Fruit fly (Drosophila melanogaster) whole organism, embryonic: ENCODE results near the gene TwdlQ.

Experiments
- ATbp ChIP-seq: fragments of 200-800 bp; sonication (Bioruptor generic); optimal IDR thresholded peaks from 2 replicates; lab custom pipeline; 2017; ENCODE audit warnings: missing biosample characterization, mild to moderate bottlenecking, missing genetic modification characterization, missing genetic modification reagents
- Ada2b ChIP-seq: fragments of 200-800 bp; sonication (Bioruptor generic); IDR thresholded peaks from 2 replicates; pipeline ENCODE4 v1.3.6; 2022; ENCODE audit warnings: missing biosample characterization, missing genetic modification characterization
- BEAF-32 ChIP-seq: fragments of 200-800 bp; sonication (Bioruptor generic); optimal IDR thresholded peaks from 3 replicates; lab custom pipeline; 2017; ENCODE audit warnings: missing biosample characterization, missing genetic modification characterization, mild to moderate bottlenecking, moderate library complexity, missing genetic modification reagents
- CG10274 ChIP-seq: fragments of 200-800 bp; sonication (Bioruptor generic); optimal IDR thresholded peaks from 3 replicates; lab custom pipeline; 2017; ENCODE audit warnings: missing biosample characterization, mild to moderate bottlenecking, missing genetic modification characterization
- CG12659 ChIP-seq: fragments of 200-800 bp; sonication (Bioruptor generic); optimal IDR thresholded peaks from 3 replicates; lab custom pipeline; 2017; ENCODE audit warnings: mild to moderate bottlenecking, missing biosample characterization, missing genetic modification reagents, missing genetic modification characterization
- CG13123 ChIP-seq: fragments of 200-800 bp; sonication (Bioruptor generic); optimal IDR thresholded peaks from 2 replicates; lab custom pipeline; 2016; ENCODE audit warnings: missing biosample characterization, missing genetic modification characterization
- CG14014 ChIP-seq: fragments of 200-800 bp; sonication (Bioruptor generic); IDR thresholded peaks from 2 replicates; pipeline ENCODE4 v1.3.6; 2022; ENCODE audit warnings: missing biosample characterization, missing genetic modification characterization
- CG14667 ChIP-seq: fragments of 200-800 bp; sonication (Bioruptor generic); IDR thresholded peaks from 2 replicates; pipeline ENCODE4 v1.3.6; 2022; ENCODE audit warnings: missing biosample characterization, missing genetic modification characterization
- CG15514 ChIP-seq: fragments of 200-800 bp; sonication (Bioruptor generic); optimal IDR thresholded peaks from 3 replicates; lab custom pipeline; 2017; ENCODE audit warnings: missing biosample characterization, missing genetic modification characterization, mild to moderate bottlenecking, moderate library complexity, missing genetic modification reagents
- CG16815 ChIP-seq: fragments of 200-800 bp; sonication (Bioruptor generic); optimal IDR thresholded peaks from 3 replicates; lab custom pipeline; 2017; ENCODE audit warnings: missing biosample characterization, mild to moderate bottlenecking, missing genetic modification characterization
- CG31365 ChIP-seq: fragments of 200-800 bp; sonication (Bioruptor generic); optimal IDR thresholded peaks from 2 replicates; lab custom pipeline; 2018; ENCODE audit warnings: missing biosample characterization, mild to moderate bottlenecking, missing genetic modification characterization
- CG32532 ChIP-seq: fragments of 200-800 bp; sonication (Bioruptor generic); IDR thresholded peaks from 2 replicates; pipeline ENCODE4 v1.3.6; 2022; ENCODE audit warnings: missing biosample characterization, missing genetic modification characterization
- CG5245 ChIP-seq: fragments of 200-800 bp; sonication (Bioruptor generic); optimal IDR thresholded peaks from 3 replicates; lab custom pipeline; 2016; ENCODE audit warnings: missing biosample characterization, missing genetic modification characterization
- CG8388 ChIP-seq: fragments of 200-800 bp; sonication (Bioruptor generic); optimal IDR thresholded peaks from 2 replicates; lab custom pipeline; 2019; ENCODE audit warnings: missing biosample characterization, mild to moderate bottlenecking, missing genetic modification characterization, moderate library complexity
- ERR ChIP-seq: fragments of 200-800 bp; sonication (Bioruptor generic); optimal IDR thresholded peaks from 2 replicates; lab custom pipeline; 2016; ENCODE audit warnings: missing biosample characterization, missing genetic modification characterization
- GATAe ChIP-seq: fragments of 200-800 bp; sonication (Bioruptor generic); conservative IDR thresholded peaks from 2 replicates; pipeline ENCODE4 v1.3.6; 2022; ENCODE audit warnings: missing biosample characterization, missing genetic modification characterization
- HHEX ChIP-seq: fragments of 200-800 bp; sonication (Bioruptor generic); optimal IDR thresholded peaks from 3 replicates; lab custom pipeline; 2017; ENCODE audit warnings: missing biosample characterization, mild to moderate bottlenecking, missing genetic modification characterization, missing genetic modification reagents
- Hmr ChIP-seq: fragments of 200-800 bp; sonication (Bioruptor generic); optimal IDR thresholded peaks from 3 replicates; lab custom pipeline; 2017; ENCODE audit warnings: mild to moderate bottlenecking, missing biosample characterization, missing genetic modification reagents, missing genetic modification characterization
- Hr39 ChIP-seq: fragments of >200 bp; optimal IDR thresholded peaks from 2 replicates; lab custom pipeline; 2017
- Hr78 ChIP-seq, 2 experiments: fragments of 200-800 bp in 1 of 2; fragments of >200 bp in 1 of 2; sonication (Bioruptor generic) in 1 of 2; optimal IDR thresholded peaks; 2 replicates each; lab custom pipeline; 2017 to 2019; ENCODE audit warnings: missing biosample characterization in 2 of 2, missing genetic modification characterization in 2 of 2, mild to moderate bottlenecking in 1 of 2, moderate library complexity in 1 of 2
- Kr ChIP-seq: fragments of 200-800 bp; sonication (Bioruptor generic); optimal IDR thresholded peaks from 2 replicates; lab custom pipeline; 2017; ENCODE audit warnings: missing biosample characterization, mild to moderate bottlenecking, missing genetic modification characterization
- Mrtf ChIP-seq: fragments of 200-800 bp; sonication (Bioruptor generic); IDR thresholded peaks from 3 replicates; pipeline ENCODE4 v1.3.6; 2022; ENCODE audit warnings: missing biosample characterization, missing genetic modification characterization
- Neu2 ChIP-seq: fragments of 200-800 bp; sonication (Bioruptor generic); optimal IDR thresholded peaks from 3 replicates; lab custom pipeline; 2016; ENCODE audit warnings: missing biosample characterization, missing genetic modification characterization, borderline replicate concordance
- Sry-β ChIP-seq: fragments of 200-800 bp; sonication (Bioruptor generic); optimal IDR thresholded peaks from 2 replicates; lab custom pipeline; 2018; ENCODE audit warnings: missing biosample characterization, mild to moderate bottlenecking, missing genetic modification characterization, moderate library complexity
- Sry-δ ChIP-seq: fragments of 200-800 bp; sonication (Bioruptor generic); optimal IDR thresholded peaks from 2 replicates; lab custom pipeline; 2016; ENCODE audit warnings: missing biosample characterization, missing genetic modification characterization
- TFAM ChIP-seq: fragments of 200-800 bp; sonication (Bioruptor generic); optimal IDR thresholded peaks from 2 replicates; lab custom pipeline; 2017; ENCODE audit warnings: missing biosample characterization, missing genetic modification characterization, inconsistent platforms
- ara ChIP-seq: fragments of 200-800 bp; sonication (Bioruptor generic); IDR thresholded peaks from 2 replicates; pipeline ENCODE4 v1.3.6; 2022; ENCODE audit warnings: missing biosample characterization, missing genetic modification characterization
- br ChIP-seq: fragments of >200 bp; optimal IDR thresholded peaks from 2 replicates; lab custom pipeline; 2017
- cas ChIP-seq: fragments of 200-800 bp; sonication (Bioruptor generic); IDR thresholded peaks from 2 replicates; pipeline ENCODE4 v1.3.6; 2022; ENCODE audit warnings: missing biosample characterization, missing genetic modification characterization
- disco-r ChIP-seq: fragments of 200-800 bp; sonication (Bioruptor generic); optimal IDR thresholded peaks from 2 replicates; lab custom pipeline; 2016; ENCODE audit warnings: missing biosample characterization, missing genetic modification characterization
- dysf ChIP-seq: fragments of 200-800 bp; sonication (Bioruptor generic); IDR thresholded peaks from 3 replicates; pipeline ENCODE4 v1.3.6; 2022; ENCODE audit warnings: missing biosample characterization, missing genetic modification characterization
- en ChIP-seq: fragments of 200-800 bp; sonication (Bioruptor generic); optimal IDR thresholded peaks from 2 replicates; lab custom pipeline; 2016; ENCODE audit warnings: missing biosample characterization, missing genetic modification characterization
- exex ChIP-seq: fragments of 200-800 bp; sonication (Bioruptor generic); optimal IDR thresholded peaks from 4 replicates; lab custom pipeline; 2018; ENCODE audit warnings: missing biosample characterization, mild to moderate bottlenecking, missing genetic modification characterization, moderate library complexity
- eyg ChIP-seq: fragments of 200-800 bp; sonication (Bioruptor generic); optimal IDR thresholded peaks from 3 replicates; lab custom pipeline; 2016; ENCODE audit warnings: missing biosample characterization, missing genetic modification characterization
- fd64A ChIP-seq: fragments of 200-800 bp; sonication (Bioruptor generic); optimal IDR thresholded peaks from 3 replicates; lab custom pipeline; 2018; ENCODE audit warnings: missing biosample characterization, mild to moderate bottlenecking, missing genetic modification characterization
- gce ChIP-seq: fragments of 200-800 bp; sonication (Bioruptor generic); IDR thresholded peaks from 3 replicates; pipeline ENCODE4 v1.3.6; 2022; ENCODE audit warnings: missing biosample characterization, missing genetic modification characterization
- hb ChIP-seq: fragments of 200-800 bp; sonication (Bioruptor generic); IDR thresholded peaks from 3 replicates; pipeline ENCODE4 v1.3.6; 2022; ENCODE audit warnings: missing biosample characterization, missing genetic modification characterization; ENCODE audit not compliant: partially characterized antibody
- ind ChIP-seq: fragments of 200-800 bp; sonication (Bioruptor generic); optimal IDR thresholded peaks from 3 replicates; lab custom pipeline; 2016; ENCODE audit warnings: missing biosample characterization, missing genetic modification characterization
- ken ChIP-seq: fragments of 200-800 bp; sonication (Bioruptor generic); IDR thresholded peaks from 3 replicates; pipeline ENCODE4 v1.3.6; 2022; ENCODE audit warnings: missing biosample characterization, missing genetic modification characterization
- klu ChIP-seq: fragments of 200-800 bp; sonication (Bioruptor generic); IDR thresholded peaks from 2 replicates; pipeline ENCODE4 v1.3.6; 2022; ENCODE audit warnings: missing biosample characterization, missing genetic modification characterization
- lola ChIP-seq, 3 experiments: fragments of >200 bp in 2 of 3; fragments of 200-800 bp in 1 of 3; sonication (Bioruptor generic) in 1 of 3; optimal IDR thresholded peaks; 2 replicates each; lab custom pipeline; 2017 to 2019; ENCODE audit warnings: missing biosample characterization in 3 of 3, missing genetic modification characterization in 3 of 3, mild to moderate bottlenecking in 1 of 3, moderate library complexity in 1 of 3
- mam ChIP-seq: fragments of 200-800 bp; sonication (Bioruptor generic); optimal IDR thresholded peaks from 3 replicates; lab custom pipeline; 2016; ENCODE audit warnings: missing biosample characterization, missing genetic modification characterization
- nmo ChIP-seq: fragments of 200-800 bp; sonication (Bioruptor generic); optimal IDR thresholded peaks from 2 replicates; lab custom pipeline; 2018; ENCODE audit warnings: missing biosample characterization, mild to moderate bottlenecking, missing genetic modification characterization, moderate library complexity
- org-1 ChIP-seq: fragments of 200-800 bp; sonication (Bioruptor generic); optimal IDR thresholded peaks from 2 replicates; lab custom pipeline; 2017; ENCODE audit warnings: missing biosample characterization, missing genetic modification characterization
- pfk ChIP-seq: fragments of 200-800 bp; sonication (Bioruptor generic); optimal IDR thresholded peaks from 2 replicates; lab custom pipeline; 2018; ENCODE audit warnings: missing biosample characterization, mild to moderate bottlenecking, missing genetic modification characterization, moderate library complexity
- pita ChIP-seq: fragments of 200-800 bp; sonication (Bioruptor generic); optimal IDR thresholded peaks from 2 replicates; lab custom pipeline; 2017; ENCODE audit warnings: missing biosample characterization, mild to moderate bottlenecking, missing genetic modification characterization
- prd ChIP-seq, 3 experiments: fragments of >200 bp in 2 of 3; fragments of 200-800 bp in 1 of 3; sonication (Bioruptor generic) in 1 of 3; optimal IDR thresholded peaks in 2 of 3; IDR thresholded peaks in 1 of 3; 2 replicates in 2 of 3; 3 replicates in 1 of 3; pipeline versions ENCODE4 v1.3.6 to Lab custom; 2017 to 2022; ENCODE audit warnings: missing biosample characterization in 1 of 3, missing genetic modification characterization in 1 of 3
- slou ChIP-seq: fragments of 200-800 bp; sonication (Bioruptor generic); optimal IDR thresholded peaks from 3 replicates; lab custom pipeline; 2016; ENCODE audit warnings: missing biosample characterization, missing genetic modification characterization
- sr ChIP-seq: fragments of 200-800 bp; sonication (Bioruptor generic); IDR thresholded peaks from 3 replicates; pipeline ENCODE4 v1.3.6; 2022; ENCODE audit warnings: missing biosample characterization, missing genetic modification characterization
- tin ChIP-seq: fragments of 200-800 bp; sonication (Bioruptor generic); optimal IDR thresholded peaks from 3 replicates; lab custom pipeline; 2016; ENCODE audit warnings: missing biosample characterization, missing genetic modification characterization
- trh ChIP-seq: fragments of 200-800 bp; sonication (Bioruptor generic); optimal IDR thresholded peaks from 2 replicates; lab custom pipeline; 2016; ENCODE audit warnings: missing biosample characterization, missing genetic modification characterization

Gene TwdlQ

dm6 chr3R:26654594-26654993 is 38.8 kb downstream of the TwdlQ start (continued):
- TF ChIP-seq fd64A (GFP tag; lab: Kevin White, UChicago): no peak
- TF ChIP-seq Kr (GFP tag; lab: Kevin White, UChicago): no peak
- TF ChIP-seq gce (GFP tag; lab: Robert Waterston, UW): 0 out of 3 replicates have a peak, but pooled peaks have one; percentile 15
- TF ChIP-seq CG5245 (GFP tag; lab: Kevin White, UChicago): peak; percentile 30
- TF ChIP-seq klu (GFP tag; lab: Robert Waterston, UW): 0 out of 2 replicates have a peak, but pooled peaks have one; percentile 39
- TF ChIP-seq CG15514 (GFP tag; lab: Kevin White, UChicago): peak; percentile 47
- TF ChIP-seq exex: no peak
- no peak for TF ChIP-seq Hr78 (GFP tag; optimal IDR thresholded peaks at IDR 0.05; lab: Kevin White, UChicago)
- no peak for TF ChIP-seq ERR
- TF ChIP-seq pfk: no peak
- no peak for TF ChIP-seq ara
- no peak for TF ChIP-seq trh
- TF ChIP-seq disco-r (GFP tag; lab: Kevin White, UChicago): no peak
- peak; percentile 26 for TF ChIP-seq CG8388 (GFP tag; lab: Kevin White, UChicago)
- TF ChIP-seq eyg (GFP tag; lab: Kevin White, UChicago): peak; percentile 19
- no peak for TF ChIP-seq GATAe (GFP tag; lab: Robert Waterston, UW)
- peak; percentile 77 for TF ChIP-seq dysf
- no peak for TF ChIP-seq slou (GFP tag; lab: Kevin White, UChicago)
- no peak for TF ChIP-seq prd (optimal IDR thresholded peaks at IDR 0.05; lab: Kevin White, UChicago)
- peak; percentile 62; the same call in 2 of the 3 replicates for TF ChIP-seq prd (GFP tag; IDR thresholded peaks at IDR 0.05; lab: Robert Waterston, UW)
- TF ChIP-seq lola (GFP tag; optimal IDR thresholded peaks at IDR 0.05; lab: Kevin White, UChicago): no peak
- TF ChIP-seq mam: peak; percentile 52
- TF ChIP-seq HHEX (GFP tag; lab: Kevin White, UChicago): peak; percentile 58
- peak; percentile 54 for TF ChIP-seq CG14667 (GFP tag; lab: Robert Waterston, UW)
- no peak for TF ChIP-seq br (lab: Kevin White, UChicago)
- TF ChIP-seq sr (GFP tag; lab: Robert Waterston, UW): no peak; the same call in 2 of the 3 replicates
- TF ChIP-seq nmo (GFP tag; lab: Kevin White, UChicago): peak; percentile 32
- peak; percentile 64; the same call in 2 of the 3 replicates for TF ChIP-seq Mrtf (GFP tag; lab: Robert Waterston, UW)
- peak; percentile 70 for TF ChIP-seq Hmr (GFP tag; lab: Kevin White, UChicago)
- peak; percentile 7 for TF ChIP-seq en (GFP tag; lab: Kevin White, UChicago)
- no peak for TF ChIP-seq pita (GFP tag; lab: Kevin White, UChicago)
- TF ChIP-seq Sry-δ: no peak
- peak; percentile 65 for TF ChIP-seq CG14014 (GFP tag; lab: Robert Waterston, UW)
- no peak for TF ChIP-seq Neu2 (GFP tag; lab: Kevin White, UChicago)
- peak; percentile 70; the same call in 1 of the 2 replicates for TF ChIP-seq CG32532 (GFP tag; lab: Robert Waterston, UW)
- TF ChIP-seq CG12659 (GFP tag; lab: Kevin White, UChicago): peak; percentile 29
- no peak for TF ChIP-seq TFAM
- TF ChIP-seq ken (GFP tag; lab: Robert Waterston, UW): peak; percentile 22; the same call in 1 of the 3 replicates
- no peak for TF ChIP-seq CG16815 (GFP tag; lab: Kevin White, UChicago)
- no peak for TF ChIP-seq cas (GFP tag; lab: Robert Waterston, UW)
- TF ChIP-seq CG13123 (GFP tag; lab: Kevin White, UChicago): no peak
- peak; percentile 49 for TF ChIP-seq tin (GFP tag; lab: Kevin White, UChicago)
- TF ChIP-seq hb (GFP tag; lab: Robert Waterston, UW): no peak
- TF ChIP-seq CG31365 (tag; lab: Kevin White, UChicago): no peak
- TF ChIP-seq org-1 (GFP tag; lab: Kevin White, UChicago): peak; percentile 52
- TF ChIP-seq ATbp (GFP tag; lab: Kevin White, UChicago): peak; percentile 14
- no peak for TF ChIP-seq Hr39
- TF ChIP-seq Ada2b: peak; percentile 72
- peak; percentile 66 for TF ChIP-seq ind
- TF ChIP-seq CG10274: no peak
- no peak for TF ChIP-seq Sry-β (GFP tag; lab: Kevin White, UChicago)
- no peak for TF ChIP-seq BEAF-32 (GFP tag; lab: Kevin White, UChicago)
